Fruit fly (Drosophila melanogaster): Measurements from ENCODE around the gene Sid.

Sid gene

dm6 chr3R:28676870-28677526, 6.5 kb downstream of the Sid start (continued):
- TF ChIP-seq CG7357 (GFP tag; IDR thresholded peaks at IDR 0.05), result no peak
- TF ChIP-seq otp (GFP tag; IDR thresholded peaks at IDR 0.05), result no peak
- TF ChIP-seq CG1647 (GFP tag; optimal IDR thresholded peaks at IDR 0.05), result no peak
- TF ChIP-seq nerfin-2 (GFP tag; IDR thresholded peaks at IDR 0.05; ENCODE audit: partially characterized antibody), result no peak
- no peak for TF ChIP-seq maf-S (GFP tag; optimal IDR thresholded peaks at IDR 0.05)
- peak; percentile 23; the same call in 1 of the 2 replicates for TF ChIP-seq MBD-R2 (GFP tag; IDR thresholded peaks at IDR 0.05)
- TF ChIP-seq sc (optimal IDR thresholded peaks at IDR 0.05), result no peak
- TF ChIP-seq sc (GFP tag; optimal IDR thresholded peaks at IDR 0.05), result no peak
- no peak for TF ChIP-seq luna (GFP tag; optimal IDR thresholded peaks at IDR 0.05)
- TF ChIP-seq CG6765 (GFP tag; optimal IDR thresholded peaks at IDR 0.05), result no peak
- TF ChIP-seq CG10654 (GFP tag; optimal IDR thresholded peaks at IDR 0.05), result no peak
- TF ChIP-seq CG7271 (tag; optimal IDR thresholded peaks at IDR 0.05), result no peak
- TF ChIP-seq ftz-f1 (GFP tag; optimal IDR thresholded peaks at IDR 0.05), result no peak
- no peak for TF ChIP-seq CG15073 (GFP tag; optimal IDR thresholded peaks at IDR 0.05)
- peak; percentile 80 for TF ChIP-seq sens (GFP tag)
- no peak for TF ChIP-seq corto (GFP tag; optimal IDR thresholded peaks at IDR 0.05)
- peak; percentile 11 for TF ChIP-seq tin (GFP tag; optimal IDR thresholded peaks at IDR 0.05)
- TF ChIP-seq klu (GFP tag; IDR thresholded peaks at IDR 0.05), result 0 out of 2 replicates have a peak, but pooled peaks have one; percentile 14
- TF ChIP-seq CG7372 (GFP tag; IDR thresholded peaks at IDR 0.05), result peak; percentile 51; the same call in 1 of the 2 replicates
- no peak for TF ChIP-seq CG1602 (GFP tag; optimal IDR thresholded peaks at IDR 0.05)
- peak; percentile 65 for TF ChIP-seq Meics (GFP tag; optimal IDR thresholded peaks at IDR 0.05)
- TF ChIP-seq CG12391 (tag; optimal IDR thresholded peaks at IDR 0.05), result peak; percentile 48
- no peak for TF ChIP-seq gsb-n (tag; optimal IDR thresholded peaks at IDR 0.05)
- peak; percentile 75 for TF ChIP-seq CG2678 (tag; optimal IDR thresholded peaks at IDR 0.05)
- no peak for TF ChIP-seq Myb (GFP tag; optimal IDR thresholded peaks at IDR 0.05)
- no peak for TF ChIP-seq repo (GFP tag; optimal IDR thresholded peaks at IDR 0.05)
- TF ChIP-seq Ssrp (tag; optimal IDR thresholded peaks at IDR 0.05), result peak; percentile 13
- TF ChIP-seq vnd (GFP tag; IDR thresholded peaks at IDR 0.05; ENCODE audit: partially characterized antibody), result no peak
- no peak for TF ChIP-seq Camta (GFP tag; optimal IDR thresholded peaks at IDR 0.05)
- no peak for TF ChIP-seq CG17186 (GFP tag; optimal IDR thresholded peaks at IDR 0.05)
- TF ChIP-seq fd64A (GFP tag; optimal IDR thresholded peaks at IDR 0.05), result no peak
- TF ChIP-seq unc-4 (GFP tag; IDR thresholded peaks at IDR 0.05; ENCODE audit: partially characterized antibody), result no peak
- TF ChIP-seq MTF-1 (GFP tag; optimal IDR thresholded peaks at IDR 0.05; ENCODE audit: borderline replicate concordance), result no peak
- TF ChIP-seq CG5245 (GFP tag; optimal IDR thresholded peaks at IDR 0.05), result no peak
- TF ChIP-seq fu2 (GFP tag; optimal IDR thresholded peaks at IDR 0.05), result no peak
- TF ChIP-seq lbe (GFP tag; optimal IDR thresholded peaks at IDR 0.05), result no peak
- TF ChIP-seq ci (GFP tag; IDR thresholded peaks at IDR 0.05), result no peak
- no peak for TF ChIP-seq dan (GFP tag; IDR thresholded peaks at IDR 0.05)
- no peak for TF ChIP-seq CG7963 (GFP tag; IDR thresholded peaks at IDR 0.05; ENCODE audit: partially characterized antibody)
- TF ChIP-seq chm (GFP tag; IDR thresholded peaks at IDR 0.05), result no peak; the same call in 1 of the 2 replicates
- TF ChIP-seq CG10431 (GFP tag; optimal IDR thresholded peaks at IDR 0.05), result no peak
- no peak for TF ChIP-seq sim (GFP tag; IDR thresholded peaks at IDR 0.05)
- peak; percentile 66 for TF ChIP-seq fd3F (GFP tag; optimal IDR thresholded peaks at IDR 0.05)
- peak; percentile 26 for TF ChIP-seq run (tag; optimal IDR thresholded peaks at IDR 0.05)
- no peak for TF ChIP-seq peb (GFP tag; IDR thresholded peaks at IDR 0.05)
- no peak for TF ChIP-seq psq (GFP tag; optimal IDR thresholded peaks at IDR 0.05)
- no peak for TF ChIP-seq CG10321 (GFP tag; IDR thresholded peaks at IDR 0.05)
- TF ChIP-seq gt (GFP tag; IDR thresholded peaks at IDR 0.05), result no peak
- TF ChIP-seq CG14441 (GFP tag; IDR thresholded peaks at IDR 0.05), result peak; percentile 83
- TF ChIP-seq nmo (GFP tag; optimal IDR thresholded peaks at IDR 0.05), result peak; percentile 8
- peak; percentile 43; the same call in 1 of the 2 replicates for TF ChIP-seq Xrp1 (GFP tag; IDR thresholded peaks at IDR 0.05)
